Fruit fly (Drosophila melanogaster) whole organism, embryonic: ENCODE results near the gene EMC10.

Experiments used
- CG15479 ChIP-seq: fragments of 200-800 bp; sonication (Bioruptor generic); optimal IDR thresholded peaks from 3 replicates; lab custom pipeline; 2019; ENCODE audit warnings: missing biosample characterization, mild to moderate bottlenecking, missing genetic modification characterization, moderate library complexity
- CG18262 ChIP-seq: fragments of 200-800 bp; optimal IDR thresholded peaks from 3 replicates; lab custom pipeline; 2019; ENCODE audit warnings: missing biosample characterization, mild to moderate bottlenecking, missing genetic modification characterization, moderate library complexity
- CG2120 ChIP-seq: fragments of 200-800 bp; sonication (Bioruptor generic); optimal IDR thresholded peaks from 3 replicates; lab custom pipeline; 2016; ENCODE audit warnings: missing biosample characterization, missing genetic modification characterization
- CG32532 ChIP-seq: fragments of 200-800 bp; sonication (Bioruptor generic); IDR thresholded peaks from 2 replicates; pipeline ENCODE4 v1.3.6; 2022; ENCODE audit warnings: missing biosample characterization, missing genetic modification characterization
- Meics ChIP-seq: fragments of 200-800 bp; sonication (Bioruptor generic); optimal IDR thresholded peaks from 2 replicates; lab custom pipeline; 2017; ENCODE audit warnings: missing biosample characterization, mild to moderate bottlenecking, missing genetic modification characterization

dm6 chr3L:21539245-21540196, 34.4 kb upstream of the EMC10 start, which contains the start of the genes COX8 and VhaM9.7-b:
- TF ChIP-seq Meics (GFP tag; lab: Kevin White, UChicago) (no peak), CG15479 (GFP tag; lab: Kevin White, UChicago) (no peak), CG2120 (peak; percentile 72), CG18262 (no peak), CG32532 (GFP tag; lab: Robert Waterston, UW) (peak; percentile 70; the same call in 1 of the 2 replicates)
